Fruit fly (Drosophila melanogaster): ENCODE measurements around the gene Or2a.

Or2a gene

DNA sequence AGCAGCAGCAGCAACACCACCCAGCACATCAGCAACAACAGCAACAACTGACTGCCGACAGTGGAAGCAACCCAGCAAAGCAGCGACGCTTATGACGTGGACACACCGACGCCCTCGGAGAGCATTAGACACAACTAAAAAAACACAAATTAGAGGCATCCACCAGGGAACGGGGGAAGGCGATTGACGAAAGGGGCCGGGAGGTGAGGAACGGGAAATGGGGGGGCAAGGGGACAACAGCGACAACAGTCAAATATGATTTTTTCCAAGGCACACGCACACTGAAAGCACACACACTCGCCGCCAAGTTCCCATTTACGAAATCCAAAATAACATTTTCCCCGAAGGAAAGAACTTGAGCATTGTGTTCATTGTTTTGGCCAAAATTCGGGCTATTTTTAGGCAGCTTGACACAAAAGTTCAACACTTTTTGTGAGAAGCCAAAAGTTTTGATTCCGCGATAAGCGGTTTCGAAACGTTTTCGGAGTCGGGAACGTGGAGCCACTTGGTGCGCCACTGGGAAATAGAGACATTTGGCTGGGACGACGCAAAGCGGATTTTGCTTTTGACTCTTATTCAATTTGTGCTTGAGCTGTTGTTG, 37.3 kb upstream of the Or2a start (continued):
- TF ChIP-seq Nf-YB (GFP tag; optimal IDR thresholded peaks at IDR 0.05) (no peak), CG15696 (tag; optimal IDR thresholded peaks at IDR 0.05) (no peak), PHDP (tag; optimal IDR thresholded peaks at IDR 0.05) (no peak), CG31224 (GFP tag; IDR thresholded peaks at IDR 0.05) (no peak), CG42726 (GFP tag; IDR thresholded peaks at IDR 0.05; ENCODE audit: partially characterized antibody) (no peak), Meics (GFP tag; optimal IDR thresholded peaks at IDR 0.05) (peak; percentile 27), CG12299 (tag; optimal IDR thresholded peaks at IDR 0.05) (no peak), Elba2 (GFP tag; optimal IDR thresholded peaks at IDR 0.05) (no peak), CG17612 (GFP tag; IDR thresholded peaks at IDR 0.05) (no peak), CG5245 (GFP tag; optimal IDR thresholded peaks at IDR 0.05) (no peak), dmrt11E (tag; optimal IDR thresholded peaks at IDR 0.05) (no peak), ara (GFP tag; IDR thresholded peaks at IDR 0.05) (peak; percentile 41; the same call in 1 of the 2 replicates), BEAF-32 (GFP tag; optimal IDR thresholded peaks at IDR 0.05) (no peak), CG12104 (GFP tag; optimal IDR thresholded peaks at IDR 0.05) (no peak), h (optimal IDR thresholded peaks at IDR 0.05) (no peak), sna (GFP tag; IDR thresholded peaks at IDR 0.05; ENCODE audit: partially characterized antibody) (no peak), vvl (GFP tag; IDR thresholded peaks at IDR 0.05) (0 out of 2 replicates have a peak, but pooled peaks have one; percentile 25), CG14014 (GFP tag; IDR thresholded peaks at IDR 0.05) (0 out of 2 replicates have a peak, but pooled peaks have one; percentile 13), CG11504 (tag; optimal IDR thresholded peaks at IDR 0.05) (peak; percentile 38), abd-A (tag; optimal IDR thresholded peaks at IDR 0.05) (no peak), CG13424 (tag; optimal IDR thresholded peaks at IDR 0.05) (peak; percentile 31), NC2α (GFP tag; optimal IDR thresholded peaks at IDR 0.05) (no peak), CG7556 (GFP tag; optimal IDR thresholded peaks at IDR 0.05) (no peak), tll (GFP tag; optimal IDR thresholded peaks at IDR 0.05) (no peak), Drgx (GFP tag; IDR thresholded peaks at IDR 0.05) (peak; percentile 58; the same call in 1 of the 2 replicates), ftz-f1 (GFP tag; optimal IDR thresholded peaks at IDR 0.05) (no peak), grau (tag; optimal IDR thresholded peaks at IDR 0.05) (peak; percentile 16), prd (optimal IDR thresholded peaks at IDR 0.05) (no peak), prd (GFP tag; IDR thresholded peaks at IDR 0.05) (peak; percentile 43; the same call in 1 of the 3 replicates), grn (GFP tag; optimal IDR thresholded peaks at IDR 0.05) (no peak), CG10959 (GFP tag; IDR thresholded peaks at IDR 0.05) (no peak), dpn (GFP tag; optimal IDR thresholded peaks at IDR 0.05) (no peak), Dip2 (GFP tag; IDR thresholded peaks at IDR 0.05) (no peak), CoRest (tag; optimal IDR thresholded peaks at IDR 0.05) (peak; percentile 19), CG2678 (tag; optimal IDR thresholded peaks at IDR 0.05) (peak; percentile 48), CG6683 (GFP tag; optimal IDR thresholded peaks at IDR 0.05) (no peak), CHES-1-like (GFP tag; optimal IDR thresholded peaks at IDR 0.05) (no peak), phol (tag; optimal IDR thresholded peaks at IDR 0.05) (peak; percentile 10), Hand (GFP tag; optimal IDR thresholded peaks at IDR 0.05) (no peak), z (GFP tag; IDR thresholded peaks at IDR 0.05) (no peak), wek (GFP tag; optimal IDR thresholded peaks at IDR 0.05) (no peak), zfh1 (GFP tag; IDR thresholded peaks at IDR 0.05) (no peak), Aef1 (GFP tag; IDR thresholded peaks at IDR 0.05) (peak; percentile 47; the same call in 2 of the 3 replicates), Ets65A (GFP tag) (no peak), da (GFP tag; optimal IDR thresholded peaks at IDR 0.05) (no peak), Rx (GFP tag; IDR thresholded peaks at IDR 0.05) (no peak), luna (GFP tag; optimal IDR thresholded peaks at IDR 0.05) (no peak), zen (tag; optimal IDR thresholded peaks at IDR 0.05) (no peak), bcd (GFP tag; optimal IDR thresholded peaks at IDR 0.05) (peak; percentile 13), dan (GFP tag; IDR thresholded peaks at IDR 0.05) (no peak), nmo (GFP tag; optimal IDR thresholded peaks at IDR 0.05) (peak; percentile 37)
